Worm (Caenorhabditis elegans) whole organism, young adult: ENCODE measurements around the gene cyp-33C9.

ENCODE experiments used
- B0261.1 ChIP-seq: sonication (generic microtip); optimal IDR thresholded peaks from 2 replicates; lab custom pipeline; 2016; ENCODE audit warnings: mild to moderate bottlenecking, missing genetic modification characterization, moderate library complexity, missing compliant biosample characterization
- B0336.3 ChIP-seq: fragments of 200-800 bp; sonication (Bioruptor generic); IDR thresholded peaks from 2 replicates; pipeline ENCODE4 v1.3.6; 2022; ENCODE audit warnings: missing genetic modification characterization, missing compliant biosample characterization
- F37B4.10 ChIP-seq: fragments of 200-800 bp; sonication (Bioruptor generic); IDR thresholded peaks from 2 replicates; pipeline ENCODE4 v1.3.6; 2022; ENCODE audit warnings: missing genetic modification characterization, missing compliant biosample characterization
- K12H6.12 ChIP-seq: fragments of 200-800 bp; sonication (Bioruptor generic); optimal IDR thresholded peaks from 2 replicates; lab custom pipeline; 2018; ENCODE audit warnings: mild to moderate bottlenecking, missing genetic modification characterization, missing compliant biosample characterization
- Y67H2A.10 ChIP-seq: fragments of 200-800 bp; sonication (Bioruptor generic); conservative IDR thresholded peaks from 2 replicates; pipeline ENCODE4 v1.3.6; 2022; ENCODE audit warnings: missing genetic modification reagents, missing genetic modification characterization, missing compliant biosample characterization
- Y79H2A.3 ChIP-seq: fragments of 200-800 bp; sonication (Bioruptor generic); conservative IDR thresholded peaks from 2 replicates; pipeline ENCODE4 v1.3.6; 2022; ENCODE audit warnings: missing genetic modification reagents, missing genetic modification characterization, missing compliant biosample characterization
- ZK185.1 ChIP-seq: sonication (generic microtip); optimal IDR thresholded peaks from 2 replicates; lab custom pipeline; 2016; ENCODE audit warnings: mild to moderate bottlenecking, missing genetic modification characterization, missing compliant biosample characterization; ENCODE audit not compliant: poor library complexity, severe bottlenecking
- attf-5 ChIP-seq: fragments of 200-800 bp; sonication (Bioruptor generic); optimal IDR thresholded peaks from 2 replicates; lab custom pipeline; 2018; ENCODE audit warnings: mild to moderate bottlenecking, missing genetic modification characterization, missing compliant biosample characterization
- attf-6 ChIP-seq: fragments of 200-800 bp; sonication (Bioruptor generic); IDR thresholded peaks from 2 replicates; pipeline ENCODE4 v1.3.6; 2022; ENCODE audit warnings: missing genetic modification reagents, missing genetic modification characterization, missing compliant biosample characterization
- bed-1 ChIP-seq: fragments of 200-800 bp; sonication (Bioruptor generic); IDR thresholded peaks from 2 replicates; pipeline ENCODE4 v1.3.6; 2022; ENCODE audit warnings: missing genetic modification reagents, missing genetic modification characterization, missing compliant biosample characterization
- bed-2 ChIP-seq: fragments of 200-800 bp; sonication (Bioruptor generic); IDR thresholded peaks from 2 replicates; pipeline ENCODE4 v1.3.6; 2022; ENCODE audit warnings: missing genetic modification reagents, missing genetic modification characterization, missing compliant biosample characterization
- ceh-100 ChIP-seq: fragments of 200-800 bp; sonication (Bioruptor generic); IDR thresholded peaks from 2 replicates; pipeline ENCODE4 v1.3.6; 2022; ENCODE audit warnings: missing genetic modification reagents, missing genetic modification characterization, missing compliant biosample characterization
- dox-1 ChIP-seq: fragments of 200-800 bp; sonication (Bioruptor generic); IDR thresholded peaks from 2 replicates; pipeline ENCODE4 v1.3.6; 2022; ENCODE audit warnings: missing genetic modification reagents, missing genetic modification characterization, missing compliant biosample characterization
- egl-44 ChIP-seq: fragments of 200-800 bp; sonication (Bioruptor generic); IDR thresholded peaks from 2 replicates; pipeline ENCODE4 v1.3.6; 2022; ENCODE audit warnings: missing genetic modification reagents, missing genetic modification characterization, missing compliant biosample characterization
- egrh-3 ChIP-seq: fragments of 200-800 bp; sonication (Bioruptor generic); IDR thresholded peaks from 2 replicates; pipeline ENCODE4 v1.3.6; 2022; ENCODE audit warnings: missing genetic modification reagents, missing genetic modification characterization, missing compliant biosample characterization
- fkh-3 ChIP-seq: sonication (generic microtip); optimal IDR thresholded peaks from 2 replicates; lab custom pipeline; 2016; ENCODE audit warnings: mild to moderate bottlenecking, missing genetic modification characterization, missing compliant biosample characterization
- hmg-1.2 ChIP-seq: fragments of 200-800 bp; sonication (Bioruptor generic); IDR thresholded peaks from 2 replicates; pipeline ENCODE4 v1.3.6; 2022; ENCODE audit warnings: missing genetic modification reagents, missing genetic modification characterization, missing compliant biosample characterization
- let-607 ChIP-seq, 2 experiments: fragments of 200-800 bp in 1 of 2; sonication (Bioruptor generic) in 1 of 2; sonication (generic microtip) in 1 of 2; optimal IDR thresholded peaks; 2 replicates each; lab custom pipeline; 2016 to 2018; ENCODE audit warnings: mild to moderate bottlenecking in 2 of 2, missing compliant biosample characterization in 2 of 2, missing genetic modification characterization in 2 of 2, moderate library complexity in 2 of 2, missing genotype in 1 of 2
- lin-40 ChIP-seq: sonication (generic microtip); optimal IDR thresholded peaks from 2 replicates; lab custom pipeline; 2016; ENCODE audit warnings: missing genetic modification characterization, mild to moderate bottlenecking, missing compliant biosample characterization, missing genotype, missing genetic modification reagents
- lsy-27 ChIP-seq: sonication (generic microtip); optimal IDR thresholded peaks from 2 replicates; lab custom pipeline; 2017; ENCODE audit warnings: missing genetic modification characterization, mild to moderate bottlenecking, missing compliant biosample characterization, antibody characterized with exemption, missing genotype, borderline replicate concordance; ENCODE audit not compliant: insufficient read depth
- madf-6 ChIP-seq: fragments of 200-800 bp; sonication (Bioruptor generic); IDR thresholded peaks from 2 replicates; pipeline ENCODE4 v1.3.6; 2022; ENCODE audit warnings: missing genetic modification reagents, missing genetic modification characterization, missing compliant biosample characterization
- mxl-1 ChIP-seq: sonication (generic microtip); optimal IDR thresholded peaks from 2 replicates; lab custom pipeline; 2016; ENCODE audit warnings: missing genetic modification characterization, missing compliant biosample characterization
- nfya-2 ChIP-seq: fragments of 200-800 bp; sonication (Bioruptor generic); IDR thresholded peaks from 2 replicates; pipeline ENCODE4 v1.3.6; 2022; ENCODE audit warnings: missing genetic modification reagents, missing genetic modification characterization, missing compliant biosample characterization
- nhr-120 ChIP-seq: fragments of 200-800 bp; sonication (Bioruptor generic); IDR thresholded peaks from 2 replicates; pipeline ENCODE4 v1.3.6; 2022; ENCODE audit warnings: missing genetic modification characterization, missing compliant biosample characterization
- nhr-80 ChIP-seq: sonication (generic microtip); optimal IDR thresholded peaks from 2 replicates; lab custom pipeline; 2016; ENCODE audit warnings: missing genetic modification characterization, missing compliant biosample characterization
- rcor-1 ChIP-seq: fragments of 200-800 bp; sonication (Bioruptor generic); IDR thresholded peaks from 2 replicates; pipeline ENCODE4 v1.3.6; 2022; ENCODE audit warnings: missing genetic modification reagents, missing genetic modification characterization, missing compliant biosample characterization
- rec-8 ChIP-seq, 2 experiments: sonication (generic microtip); optimal IDR thresholded peaks; 2 replicates each; lab custom pipeline; 2016; ENCODE audit warnings: mild to moderate bottlenecking in 2 of 2, missing genetic modification characterization in 2 of 2, missing genetic modification reagents in 2 of 2, missing genotype in 2 of 2, missing biosample characterization in 1 of 2, missing compliant biosample characterization in 1 of 2, moderate library complexity in 1 of 2
- snpc-1.3 ChIP-seq: sonication (generic microtip); optimal IDR thresholded peaks from 2 replicates; lab custom pipeline; 2017; ENCODE audit warnings: missing genetic modification characterization, mild to moderate bottlenecking, missing compliant biosample characterization, antibody characterized with exemption, moderate library complexity, missing genotype, missing genetic modification reagents; ENCODE audit not compliant: insufficient read depth
- snpc-3.4 ChIP-seq: sonication (generic microtip); optimal IDR thresholded peaks from 2 replicates; lab custom pipeline; 2017; ENCODE audit warnings: missing genetic modification characterization, mild to moderate bottlenecking, missing compliant biosample characterization, antibody characterized with exemption, moderate library complexity, missing genotype, missing genetic modification reagents
- snpc-4 ChIP-seq, 5 experiments: fragments of 150-350 bp in 1 of 5; sonication (generic microtip) in 4 of 5; optimal IDR thresholded peaks; 2 replicates each; lab custom pipeline; 2014 to 2018; ENCODE audit warnings: missing genetic modification characterization in 5 of 5, missing biosample characterization in 3 of 5, antibody characterized with exemption in 2 of 5, mild to moderate bottlenecking in 2 of 5, missing compliant biosample characterization in 2 of 5, missing genotype in 2 of 5, moderate library complexity in 2 of 5, missing genetic modification reagents in 1 of 5
- sptf-2 ChIP-seq: fragments of 200-800 bp; sonication (Bioruptor generic); optimal IDR thresholded peaks from 2 replicates; lab custom pipeline; 2018; ENCODE audit warnings: mild to moderate bottlenecking, missing genetic modification characterization, missing compliant biosample characterization
- tbx-9 ChIP-seq: sonication (generic microtip); optimal IDR thresholded peaks from 2 replicates; lab custom pipeline; 2016; ENCODE audit warnings: borderline replicate concordance, missing genetic modification characterization, inconsistent platforms, missing compliant biosample characterization
- zfh-2 ChIP-seq: fragments of 200-800 bp; sonication (Bioruptor generic); conservative IDR thresholded peaks from 2 replicates; pipeline ENCODE4 v1.3.6; 2022; ENCODE audit warnings: missing genetic modification reagents, missing genetic modification characterization, missing compliant biosample characterization
- ztf-18 ChIP-seq: sonication (generic microtip); optimal IDR thresholded peaks from 2 replicates; lab custom pipeline; 2016; ENCODE audit warnings: missing genotype, mild to moderate bottlenecking, missing genetic modification characterization, missing compliant biosample characterization
- ztf-25 ChIP-seq: fragments of 200-800 bp; sonication (Bioruptor generic); IDR thresholded peaks from 2 replicates; pipeline ENCODE4 v1.3.6; 2022; ENCODE audit warnings: missing genetic modification reagents, missing genetic modification characterization, missing compliant biosample characterization

cyp-33C9 gene

DNA sequence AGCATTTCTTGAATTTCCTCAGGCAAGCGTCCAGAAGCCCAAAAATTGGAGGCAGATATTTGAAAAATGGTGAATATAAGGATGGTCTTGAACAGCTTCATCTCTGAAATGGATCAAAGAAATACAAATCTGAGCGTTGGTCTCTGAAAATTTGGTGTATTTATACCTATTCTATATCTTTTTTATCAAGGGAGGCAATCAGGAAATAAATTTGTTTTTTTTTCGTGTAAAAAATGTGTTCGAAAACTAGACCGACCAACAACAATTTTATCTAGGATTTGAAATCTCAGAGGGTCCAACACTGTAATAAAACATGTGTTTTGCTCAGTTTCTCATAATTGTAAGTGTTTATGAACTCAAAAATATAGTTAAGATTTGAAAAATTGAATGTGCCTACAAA is 27.4 kb upstream of the cyp-33C9 start, which contains the start of gene srt-56:
TSS of gene srt-56 (minus strand) at position 101 of the 400 bp plus-strand sequence.
- TF ChIP-seq ZK185.1 (tag; lab: Kevin White, UChicago) (no peak), nhr-120 (no peak), snpc-4 (GFP tag; optimal IDR thresholded peaks at IDR 0.05; lab: Kevin White, UChicago) (no peak), snpc-4 (tag; optimal IDR thresholded peaks at IDR 0.05; lab: Kevin White, UChicago) (no peak), snpc-3.4 (no peak), ztf-25 (GFP tag; lab: Robert Waterston, UW) (no peak), hmg-1.2 (GFP tag; lab: Robert Waterston, UW) (no peak), lin-40 (tag; lab: Kevin White, UChicago) (no peak)

DNA sequence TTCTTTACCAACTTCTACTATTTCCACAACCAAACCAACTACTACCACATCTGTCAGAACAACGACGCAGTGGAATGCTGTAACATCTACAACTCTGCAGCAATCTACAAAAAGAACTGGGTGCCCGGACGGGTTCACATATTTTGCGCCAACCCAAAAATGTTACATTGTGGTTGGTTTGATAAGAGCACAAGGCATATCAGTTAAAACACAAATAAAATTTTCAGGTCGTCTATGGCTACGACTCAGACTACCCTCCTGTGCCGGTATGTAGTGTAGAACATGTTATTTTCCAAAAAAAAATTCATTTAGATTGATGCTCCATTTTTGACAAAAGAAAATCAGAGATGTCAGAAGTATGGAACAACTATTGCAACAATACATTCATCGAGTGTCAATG is 24.8 kb upstream of the cyp-33C9 start:
- TF ChIP-seq attf-5 (GFP tag; lab: Kevin White, UChicago) (no peak), Y79H2A.3 (GFP tag; lab: Robert Waterston, UW) (no peak), nhr-80 (peak; percentile 50), B0336.3 (no peak), Y67H2A.10 (GFP tag; lab: Robert Waterston, UW) (no peak), lin-40 (tag; lab: Kevin White, UChicago) (no peak), dox-1 (GFP tag; lab: Robert Waterston, UW) (0 out of 2 replicates have a peak, but pooled peaks have one; percentile 34), bed-2 (GFP tag; lab: Robert Waterston, UW) (no peak), zfh-2 (no peak), rcor-1 (GFP tag; lab: Robert Waterston, UW) (no peak), fkh-3 (no peak)

DNA sequence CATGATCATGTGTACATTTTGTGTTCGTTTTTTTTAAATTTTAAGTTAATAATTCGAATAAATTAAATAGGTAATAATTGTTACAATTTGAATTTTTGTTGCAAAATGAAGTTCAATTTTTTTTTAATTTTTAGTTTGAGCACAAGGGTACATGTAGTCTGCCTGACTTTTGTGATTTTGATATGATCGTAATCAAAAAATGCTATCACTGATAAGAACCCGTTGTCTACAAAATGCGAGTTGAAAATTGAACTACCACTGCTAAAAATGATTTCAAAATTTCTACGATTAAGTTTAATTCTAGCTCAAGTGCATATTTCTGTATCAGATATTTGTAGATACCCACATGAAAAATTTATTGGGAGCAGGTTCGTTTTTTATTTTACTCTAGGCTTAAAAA is 23.8 kb upstream of the cyp-33C9 start, which contains the start of gene clec-210:
TSS of gene clec-210 (plus strand) at position 211 of the 400 bp plus-strand sequence.
- TF ChIP-seq let-607 (tag; optimal IDR thresholded peaks at IDR 0.05; lab: Kevin White, UChicago) (no peak), tbx-9 (tag; lab: Kevin White, UChicago) (no peak), attf-6 (GFP tag; lab: Robert Waterston, UW) (no peak), ceh-100 (GFP tag; lab: Robert Waterston, UW) (no peak), lin-40 (tag; lab: Kevin White, UChicago) (no peak), nhr-80 (peak; percentile 33), F37B4.10 (GFP tag; lab: Robert Waterston, UW) (no peak), K12H6.12 (tag; lab: Kevin White, UChicago) (no peak)

DNA sequence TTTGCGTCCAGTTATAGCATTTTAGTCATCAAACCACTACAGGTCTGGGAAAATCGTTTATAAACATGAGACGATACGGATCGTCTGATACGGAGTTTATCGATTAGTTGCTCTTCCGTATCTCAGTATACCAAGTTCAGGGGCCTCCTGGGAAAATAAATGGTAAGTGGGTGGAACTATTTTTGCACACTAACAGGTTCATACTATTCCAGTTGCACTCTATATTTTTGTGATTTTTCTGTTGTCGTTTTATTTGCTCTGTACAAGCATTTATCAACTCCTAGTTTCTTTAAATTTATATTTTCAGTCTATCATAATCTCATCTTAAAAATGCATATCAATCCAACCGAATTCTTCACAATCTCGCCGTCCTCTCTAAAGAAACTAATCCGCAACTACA is 20.6 kb upstream of the cyp-33C9 start, which contains the start of gene Y73C8C.3:
TSS of gene Y73C8C.3 (plus strand) at position 301 of the 400 bp plus-strand sequence.
- TF ChIP-seq lsy-27 (tag; lab: Kevin White, UChicago) (no peak), nfya-2 (GFP tag; lab: Robert Waterston, UW) (no peak), ztf-18 (no peak), bed-2 (GFP tag; lab: Robert Waterston, UW) (no peak), rec-8 (tag; optimal IDR thresholded peaks at IDR 0.05; lab: Kevin White, UChicago) (no peak), B0261.1 (no peak), egl-44 (GFP tag; lab: Robert Waterston, UW) (no peak), snpc-1.3 (tag; lab: Kevin White, UChicago) (no peak), madf-6 (no peak), zfh-2 (no peak), egrh-3 (GFP tag; lab: Robert Waterston, UW) (no peak), mxl-1 (tag; lab: Kevin White, UChicago) (no peak), tbx-9 (tag; lab: Kevin White, UChicago) (no peak), sptf-2 (no peak), bed-1 (GFP tag; lab: Robert Waterston, UW) (no peak)
